Fruit fly (Drosophila melanogaster) whole organism, embryonic: Measurements from ENCODE around the gene CkIIalpha-i3.

Source experiments
- Blimp-1 ChIP-seq: fragments of 200-800 bp; sonication (Bioruptor generic); optimal IDR thresholded peaks from 3 replicates; lab custom pipeline; 2018; ENCODE audit warnings: missing biosample characterization, missing genetic modification characterization, mild to moderate bottlenecking, moderate library complexity, missing genetic modification reagents
- CG1024 ChIP-seq: fragments of 200-800 bp; sonication (Bioruptor generic); IDR thresholded peaks from 2 replicates; pipeline ENCODE4 v1.3.6; 2022; ENCODE audit warnings: missing biosample characterization, missing genetic modification characterization
- CG10565 ChIP-seq: fragments of 200-800 bp; sonication (Bioruptor generic); optimal IDR thresholded peaks from 3 replicates; lab custom pipeline; 2016; ENCODE audit warnings: missing biosample characterization, mild to moderate bottlenecking, missing genetic modification characterization
- CG11247 ChIP-seq: fragments of 200-800 bp; sonication (Bioruptor generic); IDR thresholded peaks from 2 replicates; pipeline ENCODE4 v1.3.6; 2022; ENCODE audit warnings: missing biosample characterization, missing genetic modification characterization
- CG12219 ChIP-seq: fragments of 200-800 bp; sonication (Bioruptor generic); optimal IDR thresholded peaks from 3 replicates; lab custom pipeline; 2018; ENCODE audit warnings: missing biosample characterization, mild to moderate bottlenecking, missing genetic modification characterization
- CG12236 ChIP-seq: fragments of 200-800 bp; sonication (Bioruptor generic); optimal IDR thresholded peaks from 2 replicates; lab custom pipeline; 2016; ENCODE audit warnings: missing biosample characterization, missing genetic modification characterization
- CG15011 ChIP-seq: fragments of 200-800 bp; sonication (Bioruptor generic); optimal IDR thresholded peaks from 3 replicates; lab custom pipeline; 2018; ENCODE audit warnings: missing biosample characterization, mild to moderate bottlenecking, missing genetic modification characterization
- CG17612 ChIP-seq: fragments of 200-800 bp; sonication (Bioruptor generic); IDR thresholded peaks from 2 replicates; pipeline ENCODE4 v1.3.6; 2022; ENCODE audit warnings: missing biosample characterization, missing genetic modification characterization
- CG17912 ChIP-seq: fragments of 200-800 bp; sonication (Bioruptor generic); optimal IDR thresholded peaks from 2 replicates; lab custom pipeline; 2018; ENCODE audit warnings: missing biosample characterization, mild to moderate bottlenecking, missing genetic modification characterization
- CG18764 ChIP-seq: fragments of 200-800 bp; sonication (Bioruptor generic); optimal IDR thresholded peaks from 3 replicates; lab custom pipeline; 2016; ENCODE audit warnings: missing biosample characterization, missing genetic modification characterization
- CG33557 ChIP-seq: fragments of 200-800 bp; sonication (Bioruptor generic); optimal IDR thresholded peaks from 2 replicates; lab custom pipeline; 2019; ENCODE audit warnings: missing biosample characterization, mild to moderate bottlenecking, missing genetic modification characterization, moderate library complexity
- CG3838 ChIP-seq: fragments of 200-800 bp; sonication (Bioruptor generic); optimal IDR thresholded peaks from 3 replicates; lab custom pipeline; 2016; ENCODE audit warnings: missing biosample characterization, missing genetic modification characterization
- CG42726 ChIP-seq: fragments of 200-800 bp; sonication (Bioruptor generic); IDR thresholded peaks from 2 replicates; pipeline ENCODE4 v1.3.6; 2022; ENCODE audit warnings: missing biosample characterization, missing genetic modification characterization; ENCODE audit not compliant: partially characterized antibody
- CG4328 ChIP-seq: fragments of 200-800 bp; sonication (Bioruptor generic); optimal IDR thresholded peaks from 3 replicates; lab custom pipeline; 2017; ENCODE audit warnings: missing biosample characterization, missing genetic modification reagents, missing genetic modification characterization
- CG4707 ChIP-seq: fragments of 200-800 bp; sonication (Bioruptor generic); optimal IDR thresholded peaks from 2 replicates; lab custom pipeline; 2018; ENCODE audit warnings: missing biosample characterization, mild to moderate bottlenecking, missing genetic modification characterization, moderate library complexity
- CG4820 ChIP-seq: fragments of 200-800 bp; sonication (Bioruptor generic); optimal IDR thresholded peaks from 3 replicates; lab custom pipeline; 2016; ENCODE audit warnings: missing biosample characterization, missing genetic modification characterization
- CG4854 ChIP-seq: fragments of 200-800 bp; sonication (Bioruptor generic); optimal IDR thresholded peaks from 2 replicates; lab custom pipeline; 2016; ENCODE audit warnings: missing biosample characterization, missing genetic modification characterization, inconsistent platforms
- CG5245 ChIP-seq: fragments of 200-800 bp; sonication (Bioruptor generic); optimal IDR thresholded peaks from 3 replicates; lab custom pipeline; 2016; ENCODE audit warnings: missing biosample characterization, missing genetic modification characterization
- CG6654 ChIP-seq: fragments of 200-800 bp; sonication (Bioruptor generic); optimal IDR thresholded peaks from 2 replicates; lab custom pipeline; 2017; ENCODE audit warnings: missing biosample characterization, mild to moderate bottlenecking, missing genetic modification characterization
- CG7987 ChIP-seq: fragments of 200-800 bp; sonication (Bioruptor generic); optimal IDR thresholded peaks from 2 replicates; lab custom pipeline; 2018; ENCODE audit warnings: missing biosample characterization, mild to moderate bottlenecking, missing genetic modification characterization, moderate library complexity
- CG9817 ChIP-seq: fragments of 200-800 bp; sonication (Bioruptor generic); optimal IDR thresholded peaks from 2 replicates; lab custom pipeline; 2018; ENCODE audit warnings: missing biosample characterization, mild to moderate bottlenecking, missing genetic modification characterization, moderate library complexity
- Chrac-16 ChIP-seq: fragments of 200-800 bp; sonication (Bioruptor generic); optimal IDR thresholded peaks from 3 replicates; lab custom pipeline; 2016; ENCODE audit warnings: missing biosample characterization, missing genetic modification characterization
- D ChIP-seq, 2 experiments: fragments of 200-800 bp in 1 of 2; fragments of >200 bp in 1 of 2; sonication (Bioruptor generic) in 1 of 2; optimal IDR thresholded peaks; 2 replicates in 1 of 2; 3 replicates in 1 of 2; lab custom pipeline; 2017; ENCODE audit warnings: mild to moderate bottlenecking in 1 of 2, missing biosample characterization in 1 of 2, missing genetic modification characterization in 1 of 2, missing genetic modification reagents in 1 of 2
- Dll ChIP-seq: fragments of 200-800 bp; sonication (Bioruptor generic); IDR thresholded peaks from 4 replicates; pipeline ENCODE4 v1.3.6; 2022; ENCODE audit warnings: missing biosample characterization, missing genetic modification characterization; ENCODE audit not compliant: partially characterized antibody
- Doc2 ChIP-seq: fragments of 200-800 bp; sonication (Bioruptor generic); IDR thresholded peaks from 2 replicates; pipeline ENCODE4 v1.3.6; 2022; ENCODE audit warnings: missing biosample characterization, missing genetic modification characterization
- Hr78 ChIP-seq, 2 experiments: fragments of 200-800 bp in 1 of 2; fragments of >200 bp in 1 of 2; sonication (Bioruptor generic) in 1 of 2; optimal IDR thresholded peaks; 2 replicates each; lab custom pipeline; 2017 to 2019; ENCODE audit warnings: missing biosample characterization in 2 of 2, missing genetic modification characterization in 2 of 2, mild to moderate bottlenecking in 1 of 2, moderate library complexity in 1 of 2
- Hsf ChIP-seq: fragments of 200-800 bp; sonication (Bioruptor generic); optimal IDR thresholded peaks from 3 replicates; lab custom pipeline; 2016; ENCODE audit warnings: missing biosample characterization, missing genetic modification characterization
- NC2β ChIP-seq: fragments of 200-800 bp; sonication (Bioruptor generic); optimal IDR thresholded peaks from 2 replicates; lab custom pipeline; 2016; ENCODE audit warnings: missing biosample characterization, missing genetic modification characterization
- Pdp1 ChIP-seq, 2 experiments: fragments of 200-800 bp; sonication (Bioruptor generic); optimal IDR thresholded peaks; 3 replicates each; lab custom pipeline; 2016; ENCODE audit warnings: missing biosample characterization in 2 of 2, missing genetic modification characterization in 2 of 2, mild to moderate bottlenecking in 1 of 2, moderate library complexity in 1 of 2
- Ptx1 ChIP-seq: fragments of 200-800 bp; sonication (Bioruptor generic); IDR thresholded peaks from 2 replicates; pipeline ENCODE4 v1.3.6; 2022; ENCODE audit warnings: missing biosample characterization, missing genetic modification characterization
- Trl ChIP-seq, 3 experiments: fragments of >200 bp in 2 of 3; fragments of 200-800 bp in 1 of 3; sonication (Bioruptor generic) in 1 of 3; optimal IDR thresholded peaks; 2 replicates in 1 of 3; 3 replicates in 2 of 3; lab custom pipeline; 2016 to 2017; ENCODE audit warnings: missing biosample characterization in 1 of 3, missing genetic modification characterization in 1 of 3
- abd-A ChIP-seq: fragments of 200-800 bp; sonication (Bioruptor generic); optimal IDR thresholded peaks from 3 replicates; lab custom pipeline; 2019; ENCODE audit warnings: missing biosample characterization, mild to moderate bottlenecking, missing genetic modification characterization, moderate library complexity
- amos ChIP-seq: fragments of 200-800 bp; sonication (Bioruptor generic); IDR thresholded peaks from 2 replicates; pipeline ENCODE4 v1.3.6; 2022; ENCODE audit warnings: missing biosample characterization, missing genetic modification characterization; ENCODE audit not compliant: partially characterized antibody
- ash1 ChIP-seq: fragments of 200-800 bp; sonication (Bioruptor generic); optimal IDR thresholded peaks from 2 replicates; lab custom pipeline; 2018; ENCODE audit warnings: missing biosample characterization, mild to moderate bottlenecking, missing genetic modification characterization
- bsh ChIP-seq, 2 experiments: fragments of 200-800 bp; sonication (Bioruptor generic); optimal IDR thresholded peaks; 2 replicates each; lab custom pipeline; 2017 to 2018; ENCODE audit warnings: mild to moderate bottlenecking in 2 of 2, missing biosample characterization in 2 of 2, missing genetic modification characterization in 2 of 2, moderate library complexity in 1 of 2
- dan ChIP-seq: fragments of 200-800 bp; sonication (Bioruptor generic); IDR thresholded peaks from 2 replicates; pipeline ENCODE4 v1.3.6; 2022; ENCODE audit warnings: missing biosample characterization, missing genetic modification characterization
- disco-r ChIP-seq: fragments of 200-800 bp; sonication (Bioruptor generic); optimal IDR thresholded peaks from 2 replicates; lab custom pipeline; 2016; ENCODE audit warnings: missing biosample characterization, missing genetic modification characterization
- dmrt99B ChIP-seq: fragments of 200-800 bp; sonication (Bioruptor generic); optimal IDR thresholded peaks from 2 replicates; lab custom pipeline; 2018; ENCODE audit warnings: missing biosample characterization, mild to moderate bottlenecking, missing genetic modification characterization, moderate library complexity
- dpn ChIP-seq, 2 experiments: fragments of 200-800 bp; sonication (Bioruptor generic); optimal IDR thresholded peaks; 3 replicates each; lab custom pipeline; 2016; ENCODE audit warnings: missing biosample characterization in 2 of 2, missing genetic modification characterization in 2 of 2
- eve ChIP-seq, 2 experiments: fragments of >200 bp; optimal IDR thresholded peaks; 2 replicates each; lab custom pipeline; 2017; ENCODE audit warnings: missing biosample characterization in 2 of 2, missing genetic modification characterization in 2 of 2
- hbn ChIP-seq: fragments of 200-800 bp; sonication (Bioruptor generic); IDR thresholded peaks from 2 replicates; pipeline ENCODE4 v1.3.6; 2022; ENCODE audit warnings: missing biosample characterization, missing genetic modification characterization; ENCODE audit not compliant: partially characterized antibody
- her ChIP-seq: fragments of 200-800 bp; sonication (Bioruptor generic); optimal IDR thresholded peaks from 2 replicates; lab custom pipeline; 2016; ENCODE audit warnings: missing biosample characterization, missing genetic modification characterization
- knrl ChIP-seq: fragments of 200-800 bp; sonication (Bioruptor generic); IDR thresholded peaks from 3 replicates; pipeline ENCODE4 v1.3.6; 2022; ENCODE audit warnings: missing biosample characterization, missing genetic modification characterization; ENCODE audit not compliant: partially characterized antibody
- nom ChIP-seq: fragments of 200-800 bp; sonication (Bioruptor generic); optimal IDR thresholded peaks from 2 replicates; lab custom pipeline; 2017; ENCODE audit warnings: missing biosample characterization, missing genetic modification characterization, mild to moderate bottlenecking, moderate library complexity, missing genetic modification reagents
- peb ChIP-seq: fragments of 200-800 bp; sonication (Bioruptor generic); IDR thresholded peaks from 2 replicates; pipeline ENCODE4 v1.3.6; 2022; ENCODE audit warnings: missing biosample characterization, missing genetic modification characterization
- ranshi ChIP-seq: fragments of 200-800 bp; sonication (Bioruptor generic); IDR thresholded peaks from 2 replicates; pipeline ENCODE4 v1.3.6; 2022; ENCODE audit warnings: missing biosample characterization, missing genetic modification characterization
- repo ChIP-seq: fragments of 200-800 bp; sonication (Bioruptor generic); optimal IDR thresholded peaks from 2 replicates; lab custom pipeline; 2016; ENCODE audit warnings: missing biosample characterization, missing genetic modification characterization
- shn ChIP-seq: fragments of 200-800 bp; sonication (Bioruptor generic); optimal IDR thresholded peaks from 3 replicates; lab custom pipeline; 2016; ENCODE audit warnings: missing biosample characterization, missing genetic modification characterization
- sob ChIP-seq: fragments of 200-800 bp; sonication (Bioruptor generic); IDR thresholded peaks from 2 replicates; pipeline ENCODE4 v1.3.6; 2022; ENCODE audit warnings: missing biosample characterization, missing genetic modification characterization

Gene CkIIalpha-i3

DNA sequence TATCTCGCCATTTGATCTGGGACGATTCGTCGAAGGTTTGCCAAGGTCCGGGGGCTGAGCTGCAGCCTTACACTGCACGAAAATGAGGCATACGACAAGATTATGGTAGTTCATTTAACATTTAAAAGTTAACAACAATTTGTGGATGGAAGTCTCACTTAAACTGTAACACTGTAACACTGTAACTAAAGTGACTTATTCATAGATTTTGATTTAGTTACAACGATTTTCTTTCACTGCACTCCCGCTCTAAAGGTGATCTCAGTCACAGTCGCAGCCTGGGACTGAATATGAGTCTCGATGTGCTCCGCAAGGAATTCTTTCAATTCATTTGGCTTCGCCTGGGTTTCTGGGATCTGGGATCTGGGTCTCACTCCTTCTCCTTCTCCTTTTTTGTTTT lies 49.8 kb upstream of the CkIIalpha-i3 start (continued):
- no peak for TF ChIP-seq CG12219
- no peak for TF ChIP-seq Doc2 (GFP tag; lab: Robert Waterston, UW)
- no peak for TF ChIP-seq Trl (optimal IDR thresholded peaks at IDR 0.05; lab: Kevin White, UChicago)
- TF ChIP-seq Trl (GFP tag; optimal IDR thresholded peaks at IDR 0.05; lab: Kevin White, UChicago) = peak; percentile 6
- TF ChIP-seq hbn (GFP tag; lab: Robert Waterston, UW) = no peak
- TF ChIP-seq Dll (GFP tag; lab: Robert Waterston, UW) = no peak
- no peak for TF ChIP-seq Hr78 (GFP tag; optimal IDR thresholded peaks at IDR 0.05; lab: Kevin White, UChicago)
- peak; percentile 21 to 62 for TF ChIP-seq bsh (GFP tag; optimal IDR thresholded peaks at IDR 0.05; lab: Kevin White, UChicago)
- no peak for TF ChIP-seq her
- no peak for TF ChIP-seq CG10565
- TF ChIP-seq peb (GFP tag; lab: Robert Waterston, UW) = no peak
- TF ChIP-seq dpn (GFP tag; optimal IDR thresholded peaks at IDR 0.05; lab: Kevin White, UChicago) = no peak
- peak in 1 of 2 experiments; percentile 4 for TF ChIP-seq Pdp1 (GFP tag; optimal IDR thresholded peaks at IDR 0.05; lab: Kevin White, UChicago)
- TF ChIP-seq eve (GFP tag; optimal IDR thresholded peaks at IDR 0.05; lab: Kevin White, UChicago) = peak in 1 of 2 experiments; percentile 54
- no peak for TF ChIP-seq CG11247 (GFP tag; lab: Robert Waterston, UW)
- no peak for TF ChIP-seq CG7987
- no peak for TF ChIP-seq CG18764 (GFP tag; lab: Kevin White, UChicago)
- TF ChIP-seq Chrac-16 = no peak
- TF ChIP-seq CG4328 = no peak
- no peak for TF ChIP-seq CG12236
- no peak for TF ChIP-seq CG4707 (GFP tag; lab: Kevin White, UChicago)
- TF ChIP-seq sob (GFP tag; lab: Robert Waterston, UW) = no peak
- TF ChIP-seq CG42726 (GFP tag; lab: Robert Waterston, UW) = no peak
- TF ChIP-seq CG17912 (GFP tag; lab: Kevin White, UChicago) = no peak
- no peak for TF ChIP-seq CG17612 (GFP tag; lab: Robert Waterston, UW)
- no peak for TF ChIP-seq ash1 (GFP tag; lab: Kevin White, UChicago)
- no peak for TF ChIP-seq abd-A (tag; lab: Kevin White, UChicago)
- TF ChIP-seq dmrt99B (tag; lab: Kevin White, UChicago) = peak; percentile 27
- peak; percentile 20 for TF ChIP-seq nom (GFP tag; lab: Kevin White, UChicago)
- no peak for TF ChIP-seq CG5245 (GFP tag; lab: Kevin White, UChicago)
- peak; percentile 48; the same call in 1 of the 2 replicates for TF ChIP-seq dan (GFP tag; lab: Robert Waterston, UW)
- no peak for TF ChIP-seq CG4854 (GFP tag; lab: Kevin White, UChicago)
- peak; percentile 13 for TF ChIP-seq repo (GFP tag; lab: Kevin White, UChicago)
- no peak for TF ChIP-seq CG9817 (tag; lab: Kevin White, UChicago)
- TF ChIP-seq ranshi (GFP tag; lab: Robert Waterston, UW) = no peak
- TF ChIP-seq Blimp-1 (GFP tag; lab: Kevin White, UChicago) = peak; percentile 0
- TF ChIP-seq Ptx1 = 0 out of 2 replicates have a peak, but pooled peaks have one; percentile 28
- no peak for TF ChIP-seq disco-r
- TF ChIP-seq NC2β (GFP tag; lab: Kevin White, UChicago) = no peak
- TF ChIP-seq CG1024 (GFP tag; lab: Robert Waterston, UW) = peak; percentile 41; the same call in 1 of the 2 replicates
- no peak for TF ChIP-seq amos (GFP tag; lab: Robert Waterston, UW)
- no peak for TF ChIP-seq CG3838 (GFP tag; lab: Kevin White, UChicago)
- no peak for TF ChIP-seq Hsf (GFP tag; lab: Kevin White, UChicago)
- TF ChIP-seq CG33557 = no peak
- no peak for TF ChIP-seq knrl (GFP tag; lab: Robert Waterston, UW)
- TF ChIP-seq shn (GFP tag; lab: Kevin White, UChicago) = no peak
- TF ChIP-seq CG4820 (GFP tag; lab: Kevin White, UChicago) = peak; percentile 20
- TF ChIP-seq D (optimal IDR thresholded peaks at IDR 0.05; lab: Kevin White, UChicago) = no peak
- no peak for TF ChIP-seq D (GFP tag; optimal IDR thresholded peaks at IDR 0.05; lab: Kevin White, UChicago)
- TF ChIP-seq CG15011 (GFP tag; lab: Kevin White, UChicago) = no peak
- no peak for TF ChIP-seq CG6654 (GFP tag; lab: Kevin White, UChicago)
